Comparison of ENCODE assay signal across 1 fruit fly cellular context in the genomic region with DNA sequence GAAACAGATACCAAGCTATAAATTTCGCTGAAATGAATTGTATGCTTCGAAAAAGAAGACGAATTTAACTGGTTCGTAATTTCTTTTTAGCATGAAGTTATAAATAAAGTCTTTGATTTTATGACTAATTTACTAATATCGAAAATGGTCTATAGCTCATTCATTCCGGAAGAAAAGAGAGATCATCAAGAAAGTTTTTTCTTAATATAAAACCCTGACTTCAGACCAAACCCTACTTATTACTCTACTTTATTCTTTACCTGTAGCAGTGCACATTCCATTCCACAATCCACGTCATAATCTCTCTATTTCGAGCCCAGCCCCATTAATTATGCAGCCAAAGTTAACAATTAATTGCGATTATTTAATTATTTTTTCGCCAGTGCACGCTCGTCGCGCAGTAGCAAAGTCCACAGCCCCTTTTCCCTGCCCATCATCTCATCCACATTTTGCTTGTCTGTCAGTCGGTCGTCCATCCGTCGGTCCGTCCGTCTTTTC.
TF ChIP-seq lines count a peak whose summit lies in the region.

No protein-coding gene starts in this region.

TF ChIP-seq in whole organism, prepupa, 60 proteins besides CTCF, POLR2A, EP300 and RAD21 (continued from another document):
- peak; percentile 64 for TF ChIP-seq CG6808 (GFP tag; optimal IDR thresholded peaks at IDR 0.05; lab: Kevin White, UChicago)
- TF ChIP-seq salr (GFP tag; optimal IDR thresholded peaks at IDR 0.05; lab: Kevin White, UChicago) = peak in 1 of 2 experiments; percentile 40
- no peak for TF ChIP-seq Eip93F (GFP tag; optimal IDR thresholded peaks at IDR 0.05; lab: Kevin White, UChicago)
- no peak for TF ChIP-seq Ets21C (GFP tag; optimal IDR thresholded peaks at IDR 0.05; lab: Kevin White, UChicago)
- peak; percentile 16 for TF ChIP-seq Met (GFP tag; optimal IDR thresholded peaks at IDR 0.05; lab: Kevin White, UChicago)
- TF ChIP-seq CG4318 (GFP tag; optimal IDR thresholded peaks at IDR 0.05; lab: Kevin White, UChicago) = peak; percentile 53
- peak; percentile 81 for TF ChIP-seq Eip78C (GFP tag; lab: Kevin White, UChicago)
- peak; percentile 29 for TF ChIP-seq CG34406 (GFP tag; optimal IDR thresholded peaks at IDR 0.05; lab: Kevin White, UChicago)
- TF ChIP-seq CG11294 (GFP tag; IDR thresholded peaks at IDR 0.05; lab: Robert Waterston, UW) = no peak
- peak; percentile 23 for TF ChIP-seq Hr39 (GFP tag; optimal IDR thresholded peaks at IDR 0.05; lab: Kevin White, UChicago)
- no peak for TF ChIP-seq Lpt (GFP tag; optimal IDR thresholded peaks at IDR 0.05; lab: Kevin White, UChicago)
- TF ChIP-seq CG11902 (GFP tag; optimal IDR thresholded peaks at IDR 0.05; lab: Kevin White, UChicago) = peak; percentile 1
- TF ChIP-seq lz (GFP tag; optimal IDR thresholded peaks at IDR 0.05; lab: Kevin White, UChicago) = no peak
- peak; percentile 27 for TF ChIP-seq CG10669 (GFP tag; optimal IDR thresholded peaks at IDR 0.05; lab: Kevin White, UChicago)
